Worm (Caenorhabditis elegans) whole organism, mixed stage, embryonic: Measurements from ENCODE around the gene msp-49.

Experiments used
- M03D4.4 ChIP-seq: sonication (generic microtip); optimal IDR thresholded peaks from 2 replicates; lab custom pipeline; 2017; ENCODE audit warnings: mild to moderate bottlenecking, missing genetic modification characterization, missing compliant biosample characterization
- blmp-1 ChIP-seq: fragments of 150-350 bp; optimal IDR thresholded peaks from 2 replicates; lab custom pipeline; 2014; ENCODE audit warnings: missing biosample characterization, missing genetic modification characterization
- ceh-43 ChIP-seq: fragments of 200-800 bp; sonication (Bioruptor generic); optimal IDR thresholded peaks from 2 replicates; lab custom pipeline; 2018; ENCODE audit warnings: mild to moderate bottlenecking, missing genetic modification characterization, moderate library complexity, missing compliant biosample characterization
- elt-3 ChIP-seq: fragments of 150-350 bp; optimal IDR thresholded peaks from 2 replicates; lab custom pipeline; 2014; ENCODE audit warnings: missing biosample characterization, missing genetic modification characterization
- lin-13 ChIP-seq: fragments of 150-350 bp; optimal IDR thresholded peaks from 2 replicates; lab custom pipeline; 2014; ENCODE audit warnings: missing biosample characterization, missing genetic modification characterization
- lsy-2 ChIP-seq: fragments of 150-350 bp; optimal IDR thresholded peaks from 2 replicates; lab custom pipeline; 2014; ENCODE audit warnings: missing biosample characterization, missing genetic modification characterization
- mep-1 ChIP-seq: fragments of 150-350 bp; optimal IDR thresholded peaks from 2 replicates; lab custom pipeline; 2017; ENCODE audit warnings: missing biosample characterization, missing genetic modification reagents, missing genetic modification characterization, inconsistent platforms
- nhr-12 ChIP-seq: fragments of 150-350 bp; optimal IDR thresholded peaks from 2 replicates; lab custom pipeline; 2014; ENCODE audit warnings: missing biosample characterization, missing genetic modification characterization
- nhr-76 ChIP-seq: sonication (generic microtip); optimal IDR thresholded peaks from 2 replicates; lab custom pipeline; 2017; ENCODE audit warnings: missing biosample characterization, missing genetic modification characterization
- snpc-4 ChIP-seq: fragments of 150-350 bp; optimal IDR thresholded peaks from 2 replicates; lab custom pipeline; 2014; ENCODE audit warnings: missing biosample characterization, missing genetic modification characterization
- sptf-1 ChIP-seq: sonication (generic microtip); optimal IDR thresholded peaks from 2 replicates; lab custom pipeline; 2017; ENCODE audit warnings: mild to moderate bottlenecking, missing genetic modification characterization, moderate library complexity, missing compliant biosample characterization
- unc-39 ChIP-seq: fragments of 150-350 bp; optimal IDR thresholded peaks from 2 replicates; lab custom pipeline; 2014; ENCODE audit warnings: missing biosample characterization, missing genetic modification characterization
- unc-62 ChIP-seq: fragments of 150-350 bp; optimal IDR thresholded peaks from 2 replicates; lab custom pipeline; 2014; ENCODE audit warnings: missing biosample characterization, missing genetic modification reagents, missing genetic modification characterization
- ztf-11 ChIP-seq: fragments of 150-350 bp; optimal IDR thresholded peaks from 2 replicates; lab custom pipeline; 2014; ENCODE audit warnings: missing biosample characterization, missing genetic modification characterization

ce11 chrII:5177902-5178301 is 16.3 kb upstream of the msp-49 start, which contains the start of gene C27D6.12:
- TF ChIP-seq blmp-1 (tag; lab: Kevin White, UChicago) (no peak), unc-62 (GFP tag; lab: Kevin White, UChicago) (no peak), unc-39 (no peak), lin-13 (tag; lab: Kevin White, UChicago) (no peak), lsy-2 (tag; lab: Kevin White, UChicago) (no peak), nhr-76 (tag; lab: Kevin White, UChicago) (no peak), M03D4.4 (tag; lab: Kevin White, UChicago) (no peak), mep-1 (tag; lab: Kevin White, UChicago) (no peak), sptf-1 (no peak), elt-3 (tag; lab: Kevin White, UChicago) (no peak), ceh-43 (GFP tag; lab: Kevin White, UChicago) (no peak), nhr-12 (tag; lab: Kevin White, UChicago) (no peak), ztf-11 (tag; lab: Kevin White, UChicago) (no peak), snpc-4 (no peak)
